Worm (Caenorhabditis elegans) whole organism, L3 larva: ENCODE results near the gene F57H12.5.

Experiments used
- daf-12 ChIP-seq: fragments of 150-350 bp; optimal IDR thresholded peaks from 2 replicates; lab custom pipeline; 2014; ENCODE audit warnings: missing biosample characterization, missing genetic modification reagents, missing genetic modification characterization
- elt-2 ChIP-seq: sonication (generic microtip); optimal IDR thresholded peaks from 2 replicates; lab custom pipeline; 2016; ENCODE audit warnings: missing genetic modification reagents, mild to moderate bottlenecking, missing genetic modification characterization, missing compliant biosample characterization
- elt-3 ChIP-seq, 3 experiments: fragments of 150-350 bp in 1 of 3; sonication (generic microtip) in 2 of 3; optimal IDR thresholded peaks; 2 replicates in 2 of 3; 4 replicates in 1 of 3; lab custom pipeline; 2014 to 2017; ENCODE audit warnings: missing biosample characterization in 3 of 3, missing genetic modification characterization in 3 of 3
- mdl-1 ChIP-seq: fragments of 150-350 bp; optimal IDR thresholded peaks from 2 replicates; lab custom pipeline; 2014; ENCODE audit warnings: missing biosample characterization, missing genetic modification characterization
- nhr-25 ChIP-seq: sonication (generic microtip); optimal IDR thresholded peaks from 2 replicates; lab custom pipeline; 2017; ENCODE audit warnings: missing biosample characterization, missing genetic modification characterization
- nhr-76 ChIP-seq: fragments of 150-350 bp; sonication (generic microtip); optimal IDR thresholded peaks from 5 replicates; lab custom pipeline; 2014; ENCODE audit warnings: missing biosample characterization, missing genetic modification characterization
- pha-4 ChIP-seq: fragments of 150-350 bp; optimal IDR thresholded peaks from 2 replicates; lab custom pipeline; 2014; ENCODE audit warnings: missing biosample characterization, missing genetic modification reagents, missing genetic modification characterization
- pqm-1 ChIP-seq: fragments of 150-350 bp; optimal IDR thresholded peaks from 2 replicates; lab custom pipeline; 2017; ENCODE audit warnings: missing biosample characterization, missing genetic modification characterization, inconsistent platforms
- tbx-2 ChIP-seq: sonication (generic microtip); optimal IDR thresholded peaks from 2 replicates; lab custom pipeline; 2016; ENCODE audit warnings: mild to moderate bottlenecking, missing genetic modification characterization, missing compliant biosample characterization
- ztf-11 ChIP-seq: fragments of 150-350 bp; optimal IDR thresholded peaks from 2 replicates; lab custom pipeline; 2014; ENCODE audit warnings: missing biosample characterization, missing genetic modification characterization

DNA sequence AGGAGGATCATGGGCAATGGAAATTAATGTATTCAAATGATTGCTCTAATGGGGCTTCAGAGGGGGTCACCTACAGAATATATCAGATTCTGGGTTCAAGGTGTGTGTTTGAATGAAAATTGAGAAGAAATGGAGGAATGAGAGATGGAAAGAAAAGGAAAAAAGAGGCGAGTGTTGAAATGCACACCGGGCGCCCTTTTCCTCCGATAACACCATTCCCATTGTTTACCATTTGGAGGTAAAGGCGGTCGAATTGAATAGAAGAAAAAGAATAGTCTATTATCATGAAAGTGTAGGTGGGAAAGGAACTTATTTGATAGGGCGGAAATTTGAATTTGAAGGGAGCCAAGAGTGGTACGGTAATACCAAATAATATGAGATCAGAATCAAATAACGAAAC lies 38.3 kb downstream of the F57H12.5 start:
- no peak for TF ChIP-seq ztf-11 (tag; lab: Kevin White, UChicago)
- TF ChIP-seq mdl-1 (tag; lab: Kevin White, UChicago) = no peak
- TF ChIP-seq elt-3 (tag; optimal IDR thresholded peaks at IDR 0.05; lab: Kevin White, UChicago) = no peak
- TF ChIP-seq elt-2 (tag; lab: Kevin White, UChicago) = peak; percentile 72
- TF ChIP-seq daf-12 (tag; lab: Kevin White, UChicago) = no peak
- TF ChIP-seq pqm-1 (tag; lab: Kevin White, UChicago) = no peak
- TF ChIP-seq tbx-2 (tag; lab: Kevin White, UChicago) = no peak
- TF ChIP-seq nhr-76 (tag; lab: Kevin White, UChicago) = no peak
- TF ChIP-seq nhr-25 (tag; lab: Kevin White, UChicago) = no peak
- peak; percentile 76 for TF ChIP-seq pha-4 (tag; lab: Kevin White, UChicago)
